Fruit fly (Drosophila melanogaster): ENCODE results near the gene CG32192.

- TF ChIP-seq CG12768 (GFP tag; optimal IDR thresholded peaks at IDR 0.05), result peak; percentile 81
- peak; percentile 65 for TF ChIP-seq Crg-1 (GFP tag; optimal IDR thresholded peaks at IDR 0.05)
- TF ChIP-seq bab1 (GFP tag; optimal IDR thresholded peaks at IDR 0.05), result peak; percentile 87
- TF ChIP-seq cic (GFP tag; optimal IDR thresholded peaks at IDR 0.05), result peak; percentile 66
- TF ChIP-seq kay (GFP tag; ENCODE audit: borderline replicate concordance), result no peak
- peak; percentile 79 for TF ChIP-seq CG33017 (tag; optimal IDR thresholded peaks at IDR 0.05)
- TF ChIP-seq tj (GFP tag; optimal IDR thresholded peaks at IDR 0.05), result peak; percentile 87
- TF ChIP-seq CG1620 (GFP tag; optimal IDR thresholded peaks at IDR 0.05), result peak; percentile 31
- no peak for TF ChIP-seq cnc (optimal IDR thresholded peaks at IDR 0.05)
- peak; percentile 58 for TF ChIP-seq Clk (GFP tag; optimal IDR thresholded peaks at IDR 0.05)
- peak; percentile 90 for TF ChIP-seq Hr96 (GFP tag; optimal IDR thresholded peaks at IDR 0.05)
Observed at dm6 chr3L:17999406-18000101, 40.6 kb upstream of the CG32192 start.
